Worm (Caenorhabditis elegans): ENCODE data around the gene W10C4.1.

Gene W10C4.1

ce11 chrIII:169478-169877, 37.4 kb downstream of the W10C4.1 start, which contains the start of gene F40G9.18:
Gene F40G9.18, minus strand, starts transcription at chrIII:169578.
- TF ChIP-seq T22C8.4 (GFP tag; IDR thresholded peaks at IDR 0.05) (no peak), ztf-23 (GFP tag; IDR thresholded peaks at IDR 0.05) (no peak), ref-1 (GFP tag; conservative IDR thresholded peaks at IDR 0.05) (no peak), klf-2 (GFP tag; conservative IDR thresholded peaks at IDR 0.05) (no peak), cog-1 (tag; optimal IDR thresholded peaks at IDR 0.05) (no peak), ztf-29 (GFP tag; IDR thresholded peaks at IDR 0.05) (no peak)

- TF ChIP-seq ztf-29 (GFP tag; IDR thresholded peaks at IDR 0.05) (no peak), med-1 (GFP tag; optimal IDR thresholded peaks at IDR 0.05; ENCODE audit: insufficient read depth) (no peak), ref-1 (GFP tag; conservative IDR thresholded peaks at IDR 0.05) (no peak), T22C8.4 (GFP tag; IDR thresholded peaks at IDR 0.05) (no peak), klf-2 (GFP tag; conservative IDR thresholded peaks at IDR 0.05) (no peak), tab-1 (GFP tag; IDR thresholded peaks at IDR 0.05) (no peak), flt-1 (GFP tag; IDR thresholded peaks at IDR 0.05) (no peak), ztf-23 (GFP tag; IDR thresholded peaks at IDR 0.05) (no peak), cog-1 (tag; optimal IDR thresholded peaks at IDR 0.05) (no peak)
These were observed 41.5 kb downstream of the W10C4.1 start, which contains the start of gene F40G9.7 for ce11 chrIII:165390-165789. Gene F40G9.7, plus strand, starts transcription at chrIII:165690.

- TF ChIP-seq flt-1 (GFP tag; IDR thresholded peaks at IDR 0.05) (no peak), med-1 (GFP tag; optimal IDR thresholded peaks at IDR 0.05; ENCODE audit: insufficient read depth) (no peak), klf-2 (GFP tag; conservative IDR thresholded peaks at IDR 0.05) (no peak), cog-1 (tag; optimal IDR thresholded peaks at IDR 0.05) (no peak), ztf-29 (GFP tag; IDR thresholded peaks at IDR 0.05) (no peak), ref-1 (GFP tag; conservative IDR thresholded peaks at IDR 0.05) (no peak), T22C8.4 (GFP tag; IDR thresholded peaks at IDR 0.05) (no peak), tab-1 (GFP tag; IDR thresholded peaks at IDR 0.05) (no peak), ztf-23 (GFP tag; IDR thresholded peaks at IDR 0.05) (no peak)
These were observed 42.1 kb downstream of the W10C4.1 start, which contains the start of gene F40G9.8 for ce11 chrIII:164775-165174. Gene F40G9.8, minus strand, starts transcription at chrIII:164875.

ce11 chrIII:159665-160064, 47.3 kb downstream of the W10C4.1 start:
- TF ChIP-seq flt-1 (GFP tag; IDR thresholded peaks at IDR 0.05) (no peak), klf-2 (GFP tag; conservative IDR thresholded peaks at IDR 0.05) (no peak), ztf-23 (GFP tag; IDR thresholded peaks at IDR 0.05) (no peak)

- no peak for TF ChIP-seq ztf-23 (GFP tag; IDR thresholded peaks at IDR 0.05)
- no peak for TF ChIP-seq tab-1 (GFP tag; IDR thresholded peaks at IDR 0.05)
- no peak for TF ChIP-seq ztf-29 (GFP tag; IDR thresholded peaks at IDR 0.05)
- no peak for TF ChIP-seq ref-1 (GFP tag; conservative IDR thresholded peaks at IDR 0.05)
- no peak for TF ChIP-seq T22C8.4 (GFP tag; IDR thresholded peaks at IDR 0.05)
- TF ChIP-seq klf-2 (GFP tag; conservative IDR thresholded peaks at IDR 0.05): no peak
- TF ChIP-seq cog-1 (tag; optimal IDR thresholded peaks at IDR 0.05): no peak
- TF ChIP-seq flt-1 (GFP tag; IDR thresholded peaks at IDR 0.05): no peak
- no peak for TF ChIP-seq med-1 (GFP tag; optimal IDR thresholded peaks at IDR 0.05; ENCODE audit: insufficient read depth)
These were observed 47.8 kb downstream of the W10C4.1 start for ce11 chrIII:159149-159548.

- no peak for TF ChIP-seq flt-1 (GFP tag; IDR thresholded peaks at IDR 0.05)
- TF ChIP-seq tab-1 (GFP tag; IDR thresholded peaks at IDR 0.05): no peak
- TF ChIP-seq klf-2 (GFP tag; conservative IDR thresholded peaks at IDR 0.05): no peak
- no peak for TF ChIP-seq ztf-29 (GFP tag; IDR thresholded peaks at IDR 0.05)
- no peak for TF ChIP-seq cog-1 (tag; optimal IDR thresholded peaks at IDR 0.05)
- no peak for TF ChIP-seq ztf-23 (GFP tag; IDR thresholded peaks at IDR 0.05)
- no peak for TF ChIP-seq med-1 (GFP tag; optimal IDR thresholded peaks at IDR 0.05; ENCODE audit: insufficient read depth)
- TF ChIP-seq ref-1 (GFP tag; conservative IDR thresholded peaks at IDR 0.05): no peak
- TF ChIP-seq T22C8.4 (GFP tag; IDR thresholded peaks at IDR 0.05): no peak
These were observed 48.9 kb downstream of the W10C4.1 start for ce11 chrIII:157980-158379.

- no peak for TF ChIP-seq ztf-29 (GFP tag; IDR thresholded peaks at IDR 0.05)
- no peak for TF ChIP-seq ref-1 (GFP tag; conservative IDR thresholded peaks at IDR 0.05)
- no peak for TF ChIP-seq flt-1 (GFP tag; IDR thresholded peaks at IDR 0.05)
- TF ChIP-seq klf-2 (GFP tag; conservative IDR thresholded peaks at IDR 0.05): no peak
- no peak for TF ChIP-seq ztf-23 (GFP tag; IDR thresholded peaks at IDR 0.05)
- TF ChIP-seq cog-1 (tag; optimal IDR thresholded peaks at IDR 0.05): no peak
- no peak for TF ChIP-seq tab-1 (GFP tag; IDR thresholded peaks at IDR 0.05)
- no peak for TF ChIP-seq med-1 (GFP tag; optimal IDR thresholded peaks at IDR 0.05; ENCODE audit: insufficient read depth)
- TF ChIP-seq T22C8.4 (GFP tag; IDR thresholded peaks at IDR 0.05): no peak
These were observed 50.3 kb downstream of the W10C4.1 start, which contains the start of the genes zig-13 and ver-1 for ce11 chrIII:156645-157044. Gene zig-13, minus strand, starts transcription at chrIII:156745. Gene ver-1, plus strand, starts transcription at chrIII:156824.

ce11 chrIII:154168-154567, 52.8 kb downstream of the W10C4.1 start:
- TF ChIP-seq med-1 (GFP tag; optimal IDR thresholded peaks at IDR 0.05; ENCODE audit: insufficient read depth) (no peak), cog-1 (tag; optimal IDR thresholded peaks at IDR 0.05) (no peak), tab-1 (GFP tag; IDR thresholded peaks at IDR 0.05) (no peak), T22C8.4 (GFP tag; IDR thresholded peaks at IDR 0.05) (no peak), ztf-29 (GFP tag; IDR thresholded peaks at IDR 0.05) (no peak), ztf-23 (GFP tag; IDR thresholded peaks at IDR 0.05) (no peak), flt-1 (GFP tag; IDR thresholded peaks at IDR 0.05) (no peak), klf-2 (GFP tag; conservative IDR thresholded peaks at IDR 0.05) (no peak), ref-1 (GFP tag; conservative IDR thresholded peaks at IDR 0.05) (no peak)

All from whole organism, midembryonic.